Worm (Caenorhabditis elegans): ENCODE measurements around the gene nlp-81.

- TF ChIP-seq elt-3 (tag; optimal IDR thresholded peaks at IDR 0.05) (no peak), ama-1 (optimal IDR thresholded peaks at IDR 0.05) (no peak), lsy-2 (tag; optimal IDR thresholded peaks at IDR 0.05) (peak in 1 of 2 experiments; percentile 38), ztf-11 (tag; optimal IDR thresholded peaks at IDR 0.05) (no peak), snpc-4 (tag; optimal IDR thresholded peaks at IDR 0.05) (no peak), nhr-25 (tag; optimal IDR thresholded peaks at IDR 0.05) (no peak), lin-13 (GFP tag; optimal IDR thresholded peaks at IDR 0.05) (no peak), nhr-10 (tag; optimal IDR thresholded peaks at IDR 0.05) (no peak), nhr-12 (tag; optimal IDR thresholded peaks at IDR 0.05) (no peak), zag-1 (tag; optimal IDR thresholded peaks at IDR 0.05) (no peak), blmp-1 (tag; optimal IDR thresholded peaks at IDR 0.05; ENCODE audit: insufficient read depth) (no peak), ceh-82 (tag; optimal IDR thresholded peaks at IDR 0.05) (no peak)
Measured at ce11 chrIV:3168656-3169216, 7.2 kb downstream of the nlp-81 start.

Data from whole organism, L2 larva.